Fruit fly (Drosophila melanogaster) whole organism, embryonic: Measurements from ENCODE around the gene Lmpt.

ENCODE experiments used
- CG10543 ChIP-seq: fragments of 200-800 bp; sonication (Bioruptor generic); optimal IDR thresholded peaks from 3 replicates; lab custom pipeline; 2017; ENCODE audit warnings: missing biosample characterization, mild to moderate bottlenecking, missing genetic modification characterization, moderate library complexity
- CG10979 ChIP-seq: fragments of 200-800 bp; sonication (Bioruptor generic); optimal IDR thresholded peaks from 2 replicates; lab custom pipeline; 2018; ENCODE audit warnings: missing biosample characterization, mild to moderate bottlenecking, missing genetic modification characterization, moderate library complexity
- CG12391 ChIP-seq: fragments of 200-800 bp; sonication (Bioruptor generic); optimal IDR thresholded peaks from 3 replicates; lab custom pipeline; 2018; ENCODE audit warnings: missing biosample characterization, mild to moderate bottlenecking, missing genetic modification characterization, moderate library complexity
- CG12744 ChIP-seq: fragments of 200-800 bp; sonication (Bioruptor generic); optimal IDR thresholded peaks from 2 replicates; lab custom pipeline; 2016; ENCODE audit warnings: missing biosample characterization, missing genetic modification characterization
- CG12769 ChIP-seq: fragments of 200-800 bp; sonication (Bioruptor generic); optimal IDR thresholded peaks from 2 replicates; lab custom pipeline; 2019; ENCODE audit warnings: missing biosample characterization, mild to moderate bottlenecking, missing genetic modification characterization, moderate library complexity
- CG13296 ChIP-seq: fragments of 200-800 bp; sonication (Bioruptor generic); optimal IDR thresholded peaks from 3 replicates; lab custom pipeline; 2018; ENCODE audit warnings: missing biosample characterization, mild to moderate bottlenecking, missing genetic modification characterization
- CG13424 ChIP-seq: fragments of 200-800 bp; sonication (Bioruptor generic); optimal IDR thresholded peaks from 2 replicates; lab custom pipeline; 2019; ENCODE audit warnings: missing biosample characterization, mild to moderate bottlenecking, missing genetic modification characterization, moderate library complexity
- CG14965 ChIP-seq: fragments of 200-800 bp; sonication (Bioruptor generic); optimal IDR thresholded peaks from 2 replicates; lab custom pipeline; 2016; ENCODE audit warnings: missing biosample characterization, missing genetic modification characterization, borderline replicate concordance
- CG15011 ChIP-seq: fragments of 200-800 bp; sonication (Bioruptor generic); optimal IDR thresholded peaks from 3 replicates; lab custom pipeline; 2018; ENCODE audit warnings: missing biosample characterization, mild to moderate bottlenecking, missing genetic modification characterization
- CG17829 ChIP-seq: fragments of 200-800 bp; optimal IDR thresholded peaks from 2 replicates; lab custom pipeline; 2019; ENCODE audit warnings: missing biosample characterization, mild to moderate bottlenecking, missing genetic modification characterization, moderate library complexity
- CG2199 ChIP-seq: fragments of 200-800 bp; sonication (Bioruptor generic); IDR thresholded peaks from 3 replicates; pipeline ENCODE4 v1.3.6; 2022; ENCODE audit warnings: missing biosample characterization, missing genetic modification characterization
- CG3065 ChIP-seq: fragments of 200-800 bp; sonication (Bioruptor generic); optimal IDR thresholded peaks from 2 replicates; lab custom pipeline; 2016; ENCODE audit warnings: missing biosample characterization, missing genetic modification characterization
- CG32532 ChIP-seq: fragments of 200-800 bp; sonication (Bioruptor generic); IDR thresholded peaks from 2 replicates; pipeline ENCODE4 v1.3.6; 2022; ENCODE audit warnings: missing biosample characterization, missing genetic modification characterization
- CG4282 ChIP-seq: fragments of 200-800 bp; sonication (Bioruptor generic); optimal IDR thresholded peaks from 2 replicates; lab custom pipeline; 2016; ENCODE audit warnings: missing biosample characterization, missing genetic modification characterization
- CG4404 ChIP-seq: fragments of 200-800 bp; sonication (Bioruptor generic); IDR thresholded peaks from 2 replicates; pipeline ENCODE4 v1.3.6; 2022; ENCODE audit warnings: missing biosample characterization, missing genetic modification characterization
- CG4707 ChIP-seq: fragments of 200-800 bp; sonication (Bioruptor generic); optimal IDR thresholded peaks from 2 replicates; lab custom pipeline; 2018; ENCODE audit warnings: missing biosample characterization, mild to moderate bottlenecking, missing genetic modification characterization, moderate library complexity
- CG4820 ChIP-seq: fragments of 200-800 bp; sonication (Bioruptor generic); optimal IDR thresholded peaks from 3 replicates; lab custom pipeline; 2016; ENCODE audit warnings: missing biosample characterization, missing genetic modification characterization
- CG6683 ChIP-seq: fragments of 200-800 bp; sonication (Bioruptor generic); optimal IDR thresholded peaks from 2 replicates; lab custom pipeline; 2017; ENCODE audit warnings: missing biosample characterization, mild to moderate bottlenecking, missing genetic modification characterization, missing genetic modification reagents
- CG7271 ChIP-seq: fragments of 200-800 bp; sonication (Bioruptor generic); optimal IDR thresholded peaks from 2 replicates; lab custom pipeline; 2018; ENCODE audit warnings: missing biosample characterization, mild to moderate bottlenecking, missing genetic modification characterization, moderate library complexity
- CG7987 ChIP-seq: fragments of 200-800 bp; sonication (Bioruptor generic); optimal IDR thresholded peaks from 2 replicates; lab custom pipeline; 2018; ENCODE audit warnings: missing biosample characterization, mild to moderate bottlenecking, missing genetic modification characterization, moderate library complexity
- CG8290 ChIP-seq, 3 experiments: fragments of 200-800 bp; sonication (Bioruptor generic); optimal IDR thresholded peaks; 2 replicates each; lab custom pipeline; 2016 to 2019; ENCODE audit warnings: missing biosample characterization in 3 of 3, missing genetic modification characterization in 3 of 3, mild to moderate bottlenecking in 2 of 3, moderate library complexity in 1 of 3
- CG9215 ChIP-seq: fragments of 200-800 bp; sonication (Bioruptor generic); IDR thresholded peaks from 2 replicates; pipeline ENCODE4 v1.3.6; 2022; ENCODE audit warnings: missing biosample characterization, missing genetic modification characterization
- CG9932 ChIP-seq: fragments of 200-800 bp; sonication (Bioruptor generic); IDR thresholded peaks from 2 replicates; pipeline ENCODE4 v1.3.6; 2022; ENCODE audit warnings: missing biosample characterization, missing genetic modification characterization
- Deaf1 ChIP-seq: fragments of 200-800 bp; optimal IDR thresholded peaks from 3 replicates; lab custom pipeline; 2019; ENCODE audit warnings: missing biosample characterization, mild to moderate bottlenecking, missing genetic modification characterization, moderate library complexity
- Gug ChIP-seq: fragments of 200-800 bp; sonication (Bioruptor generic); IDR thresholded peaks from 4 replicates; pipeline ENCODE4 v1.3.6; 2022; ENCODE audit warnings: missing biosample characterization, missing genetic modification characterization
- Kr ChIP-seq: fragments of 200-800 bp; sonication (Bioruptor generic); optimal IDR thresholded peaks from 2 replicates; lab custom pipeline; 2017; ENCODE audit warnings: missing biosample characterization, mild to moderate bottlenecking, missing genetic modification characterization
- MTF-1 ChIP-seq: fragments of 200-800 bp; sonication (Bioruptor generic); optimal IDR thresholded peaks from 2 replicates; lab custom pipeline; 2018; ENCODE audit warnings: missing biosample characterization, mild to moderate bottlenecking, missing genetic modification characterization, borderline replicate concordance
- Med ChIP-seq: fragments of 200-800 bp; sonication (Bioruptor generic); peaks from one replicate; lab custom pipeline; 2016; ENCODE audit warnings: missing biosample characterization, missing genetic modification characterization, mild to moderate bottlenecking, inconsistent platforms, moderate library complexity
- Meics ChIP-seq: fragments of 200-800 bp; sonication (Bioruptor generic); optimal IDR thresholded peaks from 2 replicates; lab custom pipeline; 2017; ENCODE audit warnings: missing biosample characterization, mild to moderate bottlenecking, missing genetic modification characterization
- Pdp1 ChIP-seq, 2 experiments: fragments of 200-800 bp; sonication (Bioruptor generic); optimal IDR thresholded peaks; 3 replicates each; lab custom pipeline; 2016; ENCODE audit warnings: missing biosample characterization in 2 of 2, missing genetic modification characterization in 2 of 2, mild to moderate bottlenecking in 1 of 2, moderate library complexity in 1 of 2
- Scr ChIP-seq: fragments of 200-800 bp; sonication (Bioruptor generic); IDR thresholded peaks from 2 replicates; pipeline ENCODE4 v1.3.6; 2022; ENCODE audit warnings: missing biosample characterization, missing genetic modification characterization; ENCODE audit not compliant: partially characterized antibody
- az2 ChIP-seq: fragments of 200-800 bp; sonication (Bioruptor generic); optimal IDR thresholded peaks from 3 replicates; lab custom pipeline; 2016; ENCODE audit warnings: missing biosample characterization, missing genetic modification characterization
- crc ChIP-seq: fragments of 200-800 bp; sonication (Bioruptor generic); optimal IDR thresholded peaks from 2 replicates; lab custom pipeline; 2016; ENCODE audit warnings: missing biosample characterization, missing genetic modification characterization
- crp ChIP-seq, 2 experiments: fragments of 200-800 bp; sonication (Bioruptor generic); optimal IDR thresholded peaks; 2 replicates in 1 of 2; 3 replicates in 1 of 2; lab custom pipeline; 2017; ENCODE audit warnings: missing biosample characterization in 2 of 2, missing genetic modification characterization in 2 of 2, mild to moderate bottlenecking in 1 of 2, moderate library complexity in 1 of 2
- dysf ChIP-seq: fragments of 200-800 bp; sonication (Bioruptor generic); IDR thresholded peaks from 3 replicates; pipeline ENCODE4 v1.3.6; 2022; ENCODE audit warnings: missing biosample characterization, missing genetic modification characterization
- esg ChIP-seq: fragments of 200-800 bp; sonication (Bioruptor generic); conservative IDR thresholded peaks from 2 replicates; pipeline ENCODE4 v1.3.6; 2022; ENCODE audit warnings: missing biosample characterization, missing genetic modification characterization
- kay ChIP-seq: fragments of 200-800 bp; sonication (Bioruptor generic); optimal IDR thresholded peaks from 2 replicates; lab custom pipeline; 2016; ENCODE audit warnings: missing biosample characterization, missing genetic modification characterization
- odd ChIP-seq: fragments of 200-800 bp; sonication (Bioruptor generic); optimal IDR thresholded peaks from 2 replicates; lab custom pipeline; 2017; ENCODE audit warnings: missing biosample characterization, mild to moderate bottlenecking, missing genetic modification characterization
- otp ChIP-seq: fragments of 200-800 bp; sonication (Bioruptor generic); IDR thresholded peaks from 3 replicates; pipeline ENCODE4, ENCODE4 v1.3.6; 2022; ENCODE audit warnings: missing biosample characterization, missing genetic modification characterization
- phol ChIP-seq: fragments of 200-800 bp; sonication (Bioruptor generic); optimal IDR thresholded peaks from 3 replicates; lab custom pipeline; 2018; ENCODE audit warnings: missing biosample characterization, mild to moderate bottlenecking, missing genetic modification characterization, moderate library complexity
- pita ChIP-seq: fragments of 200-800 bp; sonication (Bioruptor generic); optimal IDR thresholded peaks from 2 replicates; lab custom pipeline; 2017; ENCODE audit warnings: missing biosample characterization, mild to moderate bottlenecking, missing genetic modification characterization
- pnt ChIP-seq: fragments of 200-800 bp; sonication (Bioruptor generic); optimal IDR thresholded peaks from 3 replicates; lab custom pipeline; 2016; ENCODE audit warnings: missing biosample characterization, missing genetic modification characterization
- pros ChIP-seq: fragments of 200-800 bp; sonication (Bioruptor generic); optimal IDR thresholded peaks from 3 replicates; lab custom pipeline; 2019; ENCODE audit warnings: missing biosample characterization, mild to moderate bottlenecking, missing genetic modification characterization, moderate library complexity
- schlank ChIP-seq: fragments of 200-800 bp; sonication (Bioruptor generic); optimal IDR thresholded peaks from 2 replicates; lab custom pipeline; 2018; ENCODE audit warnings: missing biosample characterization, mild to moderate bottlenecking, missing genetic modification characterization
- sd ChIP-seq: fragments of 200-800 bp; sonication (Bioruptor generic); optimal IDR thresholded peaks from 3 replicates; lab custom pipeline; 2018; ENCODE audit warnings: missing biosample characterization, mild to moderate bottlenecking, missing genetic modification characterization, moderate library complexity
- shn ChIP-seq: fragments of 200-800 bp; sonication (Bioruptor generic); optimal IDR thresholded peaks from 3 replicates; lab custom pipeline; 2016; ENCODE audit warnings: missing biosample characterization, missing genetic modification characterization
- slp2 ChIP-seq: fragments of 200-800 bp; sonication (Bioruptor generic); optimal IDR thresholded peaks from 2 replicates; lab custom pipeline; 2016; ENCODE audit warnings: missing biosample characterization, missing genetic modification characterization
- sr ChIP-seq: fragments of 200-800 bp; sonication (Bioruptor generic); IDR thresholded peaks from 3 replicates; pipeline ENCODE4 v1.3.6; 2022; ENCODE audit warnings: missing biosample characterization, missing genetic modification characterization
- tap ChIP-seq: fragments of 200-800 bp; optimal IDR thresholded peaks from 3 replicates; lab custom pipeline; 2019; ENCODE audit warnings: missing biosample characterization, mild to moderate bottlenecking, missing genetic modification characterization, moderate library complexity

Lmpt gene

DNA sequence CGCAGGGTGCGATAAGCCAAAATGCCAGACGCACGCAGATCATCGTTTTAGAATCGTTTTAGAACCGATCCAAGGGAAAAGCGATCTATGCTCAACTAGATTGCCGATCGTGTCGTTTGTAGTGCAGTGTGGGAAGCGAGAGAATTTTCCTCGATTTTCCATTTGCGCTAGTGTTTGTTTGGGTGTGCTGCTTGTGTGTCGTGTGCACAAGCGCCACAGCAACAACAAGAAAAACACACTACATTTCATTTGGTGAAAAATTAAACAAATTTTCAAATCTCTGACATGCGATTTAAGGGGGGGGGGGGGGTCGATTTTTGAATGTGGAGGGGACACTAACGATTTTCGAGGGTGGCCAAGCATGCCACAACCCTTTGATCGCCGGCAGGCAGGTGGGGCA, 45.4 kb downstream of the Lmpt start:
- TF ChIP-seq CG10543 (peak; percentile 32), pros (GFP tag; lab: Kevin White, UChicago) (no peak), sr (GFP tag; lab: Robert Waterston, UW) (peak; percentile 60; the same call in 1 of the 3 replicates), CG4820 (no peak), Deaf1 (tag; lab: Kevin White, UChicago) (peak; percentile 30), MTF-1 (peak; percentile 99), sd (tag; lab: Kevin White, UChicago) (peak; percentile 61), CG2199 (0 out of 3 replicates have a peak, but pooled peaks have one; percentile 19), CG12769 (peak; percentile 33), CG4707 (no peak), CG12744 (GFP tag; lab: Kevin White, UChicago) (no peak), CG4404 (GFP tag; lab: Robert Waterston, UW) (peak; percentile 9; the same call in 1 of the 2 replicates), CG13296 (GFP tag; lab: Kevin White, UChicago) (no peak)

DNA sequence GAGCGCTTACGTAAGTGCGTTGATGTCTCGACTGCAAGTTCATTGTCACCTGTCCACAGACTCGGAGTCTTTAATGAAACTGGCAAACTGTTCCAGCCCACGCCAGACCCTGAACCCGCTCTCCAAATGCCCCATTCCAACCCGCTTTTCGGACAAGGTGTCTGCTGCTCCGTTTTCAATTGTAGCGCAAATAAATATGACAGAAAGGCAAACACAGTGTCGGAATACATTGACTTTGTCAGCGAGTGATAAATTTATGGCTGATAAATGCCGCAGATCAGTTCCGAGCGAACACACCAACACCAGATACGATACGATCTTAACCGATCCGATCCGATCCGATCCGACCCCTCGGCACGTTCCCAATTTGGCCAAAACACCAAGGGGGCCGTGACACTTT, 49.0 kb downstream of the Lmpt start:
- TF ChIP-seq shn (no peak), phol (tag; lab: Kevin White, UChicago) (no peak), az2 (GFP tag; lab: Kevin White, UChicago) (no peak), Med (GFP tag; lab: Kevin White, UChicago) (peak; percentile 3), CG7271 (tag; lab: Kevin White, UChicago) (no peak), esg (no peak), CG15011 (GFP tag; lab: Kevin White, UChicago) (no peak), CG32532 (GFP tag; lab: Robert Waterston, UW) (no peak), pita (GFP tag; lab: Kevin White, UChicago) (no peak), schlank (tag; lab: Kevin White, UChicago) (no peak), pnt (no peak), CG17829 (tag; lab: Kevin White, UChicago) (no peak), CG9932 (GFP tag; lab: Robert Waterston, UW) (no peak), otp (GFP tag; lab: Robert Waterston, UW) (no peak), slp2 (GFP tag; lab: Kevin White, UChicago) (no peak), CG10979 (tag; lab: Kevin White, UChicago) (no peak), dysf (GFP tag; lab: Robert Waterston, UW) (no peak), CG7987 (GFP tag; lab: Kevin White, UChicago) (no peak), Pdp1 (GFP tag; optimal IDR thresholded peaks at IDR 0.05; lab: Kevin White, UChicago) (peak in 1 of 2 experiments; percentile 33), CG14965 (GFP tag; lab: Kevin White, UChicago) (no peak), Scr (GFP tag; lab: Robert Waterston, UW) (no peak), CG13424 (tag; lab: Kevin White, UChicago) (no peak), CG8290 (GFP tag; optimal IDR thresholded peaks at IDR 0.05; lab: Kevin White, UChicago) (no peak), CG8290 (tag; optimal IDR thresholded peaks at IDR 0.05; lab: Kevin White, UChicago) (peak in 1 of 2 experiments; percentile 39), CG12769 (peak; percentile 42), tap (tag; lab: Kevin White, UChicago) (no peak), Gug (GFP tag; lab: Robert Waterston, UW) (no peak), CG3065 (GFP tag; lab: Kevin White, UChicago) (no peak), CG12391 (tag; lab: Kevin White, UChicago) (no peak), Deaf1 (tag; lab: Kevin White, UChicago) (peak; percentile 51), odd (GFP tag; lab: Kevin White, UChicago) (no peak), Meics (GFP tag; lab: Kevin White, UChicago) (no peak), crp (GFP tag; optimal IDR thresholded peaks at IDR 0.05; lab: Kevin White, UChicago) (no peak), CG4282 (GFP tag; lab: Kevin White, UChicago) (no peak), crc (no peak), CG6683 (GFP tag; lab: Kevin White, UChicago) (no peak), CG9215 (GFP tag; lab: Robert Waterston, UW) (no peak), Kr (no peak), kay (GFP tag; lab: Kevin White, UChicago) (no peak)
- TF ChIP-seq, all 482 proteins: peak for 5
